Fruit fly (Drosophila melanogaster): Measurements from ENCODE around the gene CG42654.

CG42654 gene

DNA sequence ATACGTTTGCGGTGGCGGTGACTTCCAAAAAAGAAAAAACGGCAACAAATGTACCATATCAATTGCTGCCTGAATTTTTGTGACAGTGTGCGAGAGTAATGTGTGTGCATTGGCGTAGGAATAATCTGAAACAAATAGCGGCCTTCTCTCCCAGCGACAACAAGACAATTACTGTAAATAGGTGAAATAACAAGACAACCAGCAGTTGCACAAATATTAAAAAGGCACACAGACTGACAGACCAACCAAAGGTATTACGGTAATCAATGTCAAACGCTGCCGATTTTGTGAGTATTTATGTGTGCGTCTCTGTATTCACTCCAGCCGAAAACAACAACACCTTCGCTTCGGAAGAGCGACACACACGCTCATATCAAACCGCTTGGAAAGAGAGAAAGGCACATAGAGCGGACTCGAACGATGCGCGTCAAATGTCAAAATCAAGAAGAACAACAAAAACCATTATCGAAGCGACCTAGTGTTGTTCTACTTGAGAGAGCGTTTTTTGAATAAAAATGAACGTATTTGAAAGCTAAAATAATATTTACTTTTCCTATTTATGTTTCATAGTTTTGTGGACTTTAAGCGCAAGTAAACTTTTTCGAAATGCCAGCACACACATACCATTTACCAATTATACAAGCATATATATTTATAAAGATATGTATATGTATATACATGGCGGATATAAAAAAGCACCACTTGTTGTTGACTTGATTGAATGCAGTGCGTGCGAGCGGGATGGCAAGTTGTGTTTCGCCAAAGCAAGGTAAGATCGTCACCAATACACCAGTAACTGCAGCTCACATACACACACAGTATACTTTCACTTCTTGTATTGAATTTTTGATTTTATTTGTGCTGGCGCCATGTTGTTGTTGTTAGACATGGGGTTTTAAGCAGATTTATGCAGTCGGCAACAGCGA is 47.3 kb downstream of the CG42654 start (continued):
- peak; percentile 60 for TF ChIP-seq CG12659 (GFP tag; optimal IDR thresholded peaks at IDR 0.05)
- no peak for TF ChIP-seq CG32532 (GFP tag; IDR thresholded peaks at IDR 0.05)
- TF ChIP-seq CG12744 (GFP tag; optimal IDR thresholded peaks at IDR 0.05), result peak; percentile 27
- TF ChIP-seq bigmax (GFP tag; optimal IDR thresholded peaks at IDR 0.05), result peak; percentile 1
- TF ChIP-seq CG1792 (GFP tag; optimal IDR thresholded peaks at IDR 0.05), result peak; percentile 64
- TF ChIP-seq Sox100B (GFP tag; optimal IDR thresholded peaks at IDR 0.05), result peak; percentile 42
- no peak for TF ChIP-seq Hand (GFP tag; optimal IDR thresholded peaks at IDR 0.05)
- TF ChIP-seq CG11093 (GFP tag; IDR thresholded peaks at IDR 0.05), result peak; percentile 48; the same call in 1 of the 3 replicates
- peak; percentile 66; the same call in 1 of the 2 replicates for TF ChIP-seq sim (GFP tag; IDR thresholded peaks at IDR 0.05)
- TF ChIP-seq CG12104 (GFP tag; optimal IDR thresholded peaks at IDR 0.05), result peak; percentile 69
- peak; percentile 74 for TF ChIP-seq peb (GFP tag; IDR thresholded peaks at IDR 0.05)
- TF ChIP-seq stc (GFP tag; IDR thresholded peaks at IDR 0.05), result peak; percentile 66
- peak; percentile 12; the same call in 1 of the 2 replicates for TF ChIP-seq MBD-R2 (GFP tag; IDR thresholded peaks at IDR 0.05)
- TF ChIP-seq corto (GFP tag; optimal IDR thresholded peaks at IDR 0.05), result no peak
- TF ChIP-seq CG14860 (GFP tag; IDR thresholded peaks at IDR 0.05; ENCODE audit: partially characterized antibody), result no peak
- no peak for TF ChIP-seq CG17186 (GFP tag; optimal IDR thresholded peaks at IDR 0.05)
- peak; percentile 74 for TF ChIP-seq nau (GFP tag; optimal IDR thresholded peaks at IDR 0.05)
- no peak for TF ChIP-seq aop (GFP tag; IDR thresholded peaks at IDR 0.05)
- peak; percentile 57; the same call in 1 of the 2 replicates for TF ChIP-seq onecut (GFP tag; IDR thresholded peaks at IDR 0.05)
- peak; percentile 57 for TF ChIP-seq CG5245 (GFP tag; optimal IDR thresholded peaks at IDR 0.05)
- no peak for TF ChIP-seq Doc3 (GFP tag; IDR thresholded peaks at IDR 0.05; ENCODE audit: partially characterized antibody)
- TF ChIP-seq Pdp1 (GFP tag; optimal IDR thresholded peaks at IDR 0.05), result peak; percentile 54 to 91
- peak; percentile 49; the same call in 1 of the 3 replicates for TF ChIP-seq Mrtf (GFP tag; IDR thresholded peaks at IDR 0.05)
- TF ChIP-seq klu (GFP tag; IDR thresholded peaks at IDR 0.05), result no peak
- TF ChIP-seq CG10543 (GFP tag; optimal IDR thresholded peaks at IDR 0.05), result peak; percentile 94
- peak; percentile 51 for TF ChIP-seq HmgD (GFP tag; optimal IDR thresholded peaks at IDR 0.05)
- TF ChIP-seq Xrp1 (GFP tag; IDR thresholded peaks at IDR 0.05), result peak; percentile 78
- peak; percentile 54 for TF ChIP-seq Antp (GFP tag; optimal IDR thresholded peaks at IDR 0.05)
- peak; percentile 67 for TF ChIP-seq unpg (GFP tag; optimal IDR thresholded peaks at IDR 0.05)
- TF ChIP-seq Opbp (GFP tag; IDR thresholded peaks at IDR 0.05; ENCODE audit: partially characterized antibody), result no peak
- no peak for TF ChIP-seq tna (GFP tag; IDR thresholded peaks at IDR 0.05; ENCODE audit: partially characterized antibody)
- TF ChIP-seq caup (GFP tag; optimal IDR thresholded peaks at IDR 0.05; ENCODE audit: severe bottlenecking), result peak; percentile 88
- TF ChIP-seq Nf-YC (tag; optimal IDR thresholded peaks at IDR 0.05), result peak; percentile 42
- no peak for TF ChIP-seq CG31224 (GFP tag; IDR thresholded peaks at IDR 0.05)
- peak; percentile 84 for TF ChIP-seq chm (GFP tag; IDR thresholded peaks at IDR 0.05)
- TF ChIP-seq dm (GFP tag; optimal IDR thresholded peaks at IDR 0.05), result peak; percentile 4
- TF ChIP-seq CG4820 (GFP tag; optimal IDR thresholded peaks at IDR 0.05), result peak; percentile 26
- TF ChIP-seq Sin3A (optimal IDR thresholded peaks at IDR 0.05), result no peak
- TF ChIP-seq gsb (GFP tag; IDR thresholded peaks at IDR 0.05), result peak; percentile 41; the same call in 1 of the 2 replicates
- peak; percentile 69; the same call in 1 of the 2 replicates for TF ChIP-seq HLH3B (GFP tag; IDR thresholded peaks at IDR 0.05)
- TF ChIP-seq CG13775 (GFP tag; optimal IDR thresholded peaks at IDR 0.05), result peak; percentile 37
- no peak for TF ChIP-seq CG43689 (GFP tag; IDR thresholded peaks at IDR 0.05)
- TF ChIP-seq Dad (GFP tag; optimal IDR thresholded peaks at IDR 0.05), result peak; percentile 22
- peak; percentile 63 for TF ChIP-seq CG17359 (tag; optimal IDR thresholded peaks at IDR 0.05)
- TF ChIP-seq ac (GFP tag; optimal IDR thresholded peaks at IDR 0.05), result peak; percentile 64
- TF ChIP-seq Doc2 (GFP tag; IDR thresholded peaks at IDR 0.05), result no peak
- TF ChIP-seq CG2678 (tag; optimal IDR thresholded peaks at IDR 0.05), result peak; percentile 66
- peak; percentile 8 for TF ChIP-seq gsb-n (tag; optimal IDR thresholded peaks at IDR 0.05)

Data from whole organism, embryonic.